Fruit fly (Drosophila melanogaster): ENCODE results near the gene Prx2.
A peak's percentile ranks its signal among the peaks of the same experiment; 100 is the strongest.

DNA sequence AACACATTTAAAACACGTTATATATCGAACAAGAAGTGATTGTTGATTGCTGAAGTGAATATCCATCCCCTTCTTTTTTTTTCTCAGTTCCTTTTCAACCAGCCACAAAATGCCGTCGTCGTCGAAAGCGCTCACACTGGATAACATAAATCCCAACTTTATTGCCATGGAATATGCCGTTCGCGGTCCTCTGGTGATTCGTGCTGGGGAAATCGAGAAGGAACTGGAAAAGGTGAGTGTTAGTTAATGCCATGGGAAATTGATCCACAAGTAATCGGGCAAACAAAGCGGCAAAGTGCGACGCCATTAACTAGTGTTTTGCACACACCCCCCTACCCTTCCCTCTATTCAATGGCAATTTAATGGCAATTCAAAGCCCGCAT, 44.5 kb downstream of the Prx2 start:
- TF ChIP-seq CG14711 (tag; optimal IDR thresholded peaks at IDR 0.05) (no peak), CG12768 (GFP tag; optimal IDR thresholded peaks at IDR 0.05) (peak; percentile 29), CG33017 (tag; optimal IDR thresholded peaks at IDR 0.05) (no peak), CG5204 (GFP tag; optimal IDR thresholded peaks at IDR 0.05) (no peak), Clk (GFP tag; optimal IDR thresholded peaks at IDR 0.05) (no peak), ovo (GFP tag; optimal IDR thresholded peaks at IDR 0.05) (no peak), CG7101 (tag; optimal IDR thresholded peaks at IDR 0.05) (no peak), Hr96 (GFP tag; optimal IDR thresholded peaks at IDR 0.05) (no peak), pad (GFP tag; optimal IDR thresholded peaks at IDR 0.05) (peak; percentile 94), bab1 (GFP tag; optimal IDR thresholded peaks at IDR 0.05) (no peak), cic (GFP tag; optimal IDR thresholded peaks at IDR 0.05) (no peak), tj (GFP tag; optimal IDR thresholded peaks at IDR 0.05) (no peak), Mnt (GFP tag; optimal IDR thresholded peaks at IDR 0.05) (no peak), CG11617 (GFP tag; optimal IDR thresholded peaks at IDR 0.05) (no peak)
